Worm (Caenorhabditis elegans) whole organism, late embryonic: ENCODE measurements around the gene mrpl-36.
A peak's percentile ranks its signal among the peaks of the same experiment; 100 is the strongest.

Experiments used
- ama-1 ChIP-seq: fragments of 150-350 bp; optimal IDR thresholded peaks from 2 replicates; lab custom pipeline; 2014
- ceh-34 ChIP-seq: sonication (generic microtip); optimal IDR thresholded peaks from 2 replicates; lab custom pipeline; 2016; ENCODE audit warnings: mild to moderate bottlenecking, missing genetic modification characterization, missing compliant biosample characterization
- dve-1 ChIP-seq: sonication (generic microtip); optimal IDR thresholded peaks from 2 replicates; lab custom pipeline; 2017; ENCODE audit warnings: antibody characterized with exemption, mild to moderate bottlenecking, missing genetic modification characterization, missing compliant biosample characterization
- eyg-1 ChIP-seq: sonication (generic microtip); optimal IDR thresholded peaks from 2 replicates; lab custom pipeline; 2016; ENCODE audit warnings: missing genotype, missing genetic modification characterization, missing compliant biosample characterization
- gmeb-2 ChIP-seq: sonication (generic microtip); optimal IDR thresholded peaks from 2 replicates; lab custom pipeline; 2016; ENCODE audit warnings: missing genetic modification characterization, inconsistent platforms, missing compliant biosample characterization
- hlh-30 ChIP-seq: sonication (generic microtip); optimal IDR thresholded peaks from 2 replicates; lab custom pipeline; 2017; ENCODE audit warnings: antibody characterized with exemption, missing genetic modification characterization, missing compliant biosample characterization; ENCODE audit not compliant: insufficient read depth
- lim-6 ChIP-seq: sonication (generic microtip); optimal IDR thresholded peaks from 2 replicates; lab custom pipeline; 2016; ENCODE audit warnings: missing genetic modification characterization, missing compliant biosample characterization
- lin-11 ChIP-seq: fragments of 200-800 bp; sonication (Bioruptor generic); optimal IDR thresholded peaks from 2 replicates; lab custom pipeline; 2018; ENCODE audit warnings: mild to moderate bottlenecking, missing genetic modification characterization, missing compliant biosample characterization
- nfya-1 ChIP-seq: sonication (generic microtip); optimal IDR thresholded peaks from 2 replicates; lab custom pipeline; 2017; ENCODE audit warnings: missing genetic modification characterization, mild to moderate bottlenecking, missing compliant biosample characterization, antibody characterized with exemption, moderate library complexity
- nhr-11 ChIP-seq: fragments of 150-350 bp; optimal IDR thresholded peaks from 2 replicates; lab custom pipeline; 2014; ENCODE audit warnings: missing biosample characterization, missing genetic modification characterization
- odd-2 ChIP-seq: sonication (generic microtip); optimal IDR thresholded peaks from 2 replicates; lab custom pipeline; 2017; ENCODE audit warnings: antibody characterized with exemption, mild to moderate bottlenecking, missing genetic modification characterization, missing compliant biosample characterization
- pqm-1 ChIP-seq: sonication (generic microtip); optimal IDR thresholded peaks from 2 replicates; lab custom pipeline; 2016; ENCODE audit warnings: missing genetic modification characterization, missing compliant biosample characterization
- tbx-2 ChIP-seq: sonication (generic microtip); optimal IDR thresholded peaks from 2 replicates; lab custom pipeline; 2016; ENCODE audit warnings: missing genetic modification characterization, missing compliant biosample characterization
- unc-3 ChIP-seq, 2 experiments: fragments of 200-800 bp in 1 of 2; sonication (Bioruptor generic) in 1 of 2; sonication (generic microtip) in 1 of 2; conservative IDR thresholded peaks in 1 of 2; optimal IDR thresholded peaks in 1 of 2; 2 replicates each; pipeline versions ENCODE4 v1.3.6 to Lab custom; 2016 to 2022; ENCODE audit warnings: missing compliant biosample characterization in 2 of 2, missing genetic modification characterization in 2 of 2, missing genetic modification reagents in 1 of 2

ce11 chrIII:9861470-9862342 is 13.8 kb upstream of the mrpl-36 start:
- TF ChIP-seq tbx-2 (tag; lab: Kevin White, UChicago) (peak; percentile 74), lin-11 (tag; lab: Kevin White, UChicago) (peak; percentile 72), nfya-1 (peak; percentile 58), unc-3 (GFP tag; conservative IDR thresholded peaks at IDR 0.05; lab: Robert Waterston, UW) (peak; percentile 81), unc-3 (tag; optimal IDR thresholded peaks at IDR 0.05; lab: Kevin White, UChicago) (peak; percentile 82), ceh-34 (tag; lab: Kevin White, UChicago) (peak; percentile 74), dve-1 (tag; lab: Kevin White, UChicago) (peak; percentile 32), odd-2 (peak; percentile 63), hlh-30 (tag; lab: Kevin White, UChicago) (peak; percentile 74), eyg-1 (tag; lab: Kevin White, UChicago) (peak; percentile 72), ama-1 (lab: Kevin White, UChicago) (no peak), gmeb-2 (tag; lab: Kevin White, UChicago) (peak; percentile 81), lim-6 (tag; lab: Kevin White, UChicago) (peak; percentile 75), pqm-1 (tag; lab: Kevin White, UChicago) (peak; percentile 32), nhr-11 (tag; lab: Kevin White, UChicago) (no peak)
